Worm (Caenorhabditis elegans) whole organism, L4 larva: ENCODE data around the gene C05C12.1.

Experiments
- R02D3.7 ChIP-seq: fragments of 150-350 bp; sonication (generic microtip); optimal IDR thresholded peaks from 3 replicates; lab custom pipeline; 2014; ENCODE audit warnings: missing biosample characterization, missing genetic modification characterization
- Y5F2A.4 ChIP-seq: fragments of 200-800 bp; sonication (Bioruptor generic); optimal IDR thresholded peaks from 2 replicates; lab custom pipeline; 2018; ENCODE audit warnings: mild to moderate bottlenecking, missing genetic modification characterization, missing compliant biosample characterization
- aly-2 ChIP-seq: sonication (generic microtip); optimal IDR thresholded peaks from 2 replicates; lab custom pipeline; 2018; ENCODE audit warnings: missing biosample characterization, missing genetic modification characterization
- nhr-6 ChIP-seq: fragments of 150-350 bp; optimal IDR thresholded peaks from 2 replicates; lab custom pipeline; 2014; ENCODE audit warnings: missing biosample characterization, missing genetic modification characterization
- unc-39 ChIP-seq: sonication (generic microtip); optimal IDR thresholded peaks from 2 replicates; lab custom pipeline; 2017; ENCODE audit warnings: missing biosample characterization, missing genetic modification characterization

- no peak for TF ChIP-seq Y5F2A.4 (GFP tag; lab: Kevin White, UChicago)
- no peak for TF ChIP-seq aly-2 (tag; lab: Kevin White, UChicago)
- no peak for TF ChIP-seq R02D3.7 (tag; lab: Kevin White, UChicago)
- TF ChIP-seq nhr-6: no peak
- no peak for TF ChIP-seq unc-39 (tag; lab: Kevin White, UChicago)
These were observed 7.7 kb downstream of the C05C12.1 start, which contains the start of gene F54D1.1 for ce11 chrIV:11261535-11261934.
